Worm (Caenorhabditis elegans) whole organism, young adult: ENCODE data around the gene rin-1.

ENCODE experiments used
- Y79H2A.3 ChIP-seq: fragments of 200-800 bp; sonication (Bioruptor generic); conservative IDR thresholded peaks from 2 replicates; pipeline ENCODE4 v1.3.6; 2022; ENCODE audit warnings: missing genetic modification reagents, missing genetic modification characterization, missing compliant biosample characterization
- ccch-3 ChIP-seq: fragments of 200-800 bp; sonication (Bioruptor generic); optimal IDR thresholded peaks from 2 replicates; lab custom pipeline; 2018; ENCODE audit warnings: mild to moderate bottlenecking, missing genetic modification characterization, missing compliant biosample characterization
- ceh-100 ChIP-seq: fragments of 200-800 bp; sonication (Bioruptor generic); IDR thresholded peaks from 2 replicates; pipeline ENCODE4 v1.3.6; 2022; ENCODE audit warnings: missing genetic modification reagents, missing genetic modification characterization, missing compliant biosample characterization
- nfya-1 ChIP-seq: sonication (generic microtip); optimal IDR thresholded peaks from 2 replicates; lab custom pipeline; 2017; ENCODE audit warnings: antibody characterized with exemption, missing compliant biosample characterization, missing genetic modification characterization, borderline replicate concordance; ENCODE audit not compliant: insufficient read depth
- snpc-4 ChIP-seq, 5 experiments: fragments of 150-350 bp in 1 of 5; sonication (generic microtip) in 4 of 5; optimal IDR thresholded peaks; 2 replicates each; lab custom pipeline; 2014 to 2018; ENCODE audit warnings: missing genetic modification characterization in 5 of 5, missing biosample characterization in 3 of 5, antibody characterized with exemption in 2 of 5, mild to moderate bottlenecking in 2 of 5, missing compliant biosample characterization in 2 of 5, missing genotype in 2 of 5, moderate library complexity in 2 of 5, missing genetic modification reagents in 1 of 5
- tbp1 ChIP-seq: fragments of 200-800 bp; sonication (Bioruptor generic); optimal IDR thresholded peaks from 2 replicates; lab custom pipeline; 2018; ENCODE audit warnings: mild to moderate bottlenecking, missing genetic modification characterization, missing compliant biosample characterization

ce11 chrV:14791703-14792102 lies 23.7 kb downstream of the rin-1 start:
- TF ChIP-seq ceh-100 (GFP tag; lab: Robert Waterston, UW) (no peak), snpc-4 (GFP tag; optimal IDR thresholded peaks at IDR 0.05; lab: Kevin White, UChicago) (no peak), snpc-4 (tag; optimal IDR thresholded peaks at IDR 0.05; lab: Kevin White, UChicago) (no peak), tbp1 (no peak), nfya-1 (tag; lab: Kevin White, UChicago) (no peak), ccch-3 (GFP tag; lab: Kevin White, UChicago) (no peak), Y79H2A.3 (no peak)
